Fruit fly (Drosophila melanogaster): ENCODE measurements around the gene CG31909.

CG31909 gene

DNA sequence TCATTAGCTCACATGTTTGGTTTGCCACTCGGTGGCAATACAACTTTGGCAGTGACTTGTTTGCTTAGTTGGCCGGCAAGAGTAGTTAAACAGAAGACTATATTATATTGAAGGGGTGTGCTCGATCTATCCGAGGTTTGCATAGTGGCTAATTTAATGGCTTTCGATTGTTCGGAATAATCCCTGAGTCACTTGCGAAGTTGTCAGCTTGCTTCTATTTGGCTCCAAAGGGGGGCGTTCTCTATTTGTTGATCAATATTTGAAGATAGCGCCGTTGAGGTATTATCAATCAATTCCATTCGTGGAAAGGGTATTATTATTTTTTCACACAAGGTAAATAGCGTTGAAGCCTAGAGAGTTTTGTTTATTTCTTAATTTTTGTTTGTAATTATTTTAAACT, 9.2 kb upstream of the CG31909 start:
- peak; percentile 33 for TF ChIP-seq CG15514 (GFP tag; optimal IDR thresholded peaks at IDR 0.05)
- TF ChIP-seq ap (GFP tag; IDR thresholded peaks at IDR 0.05): no peak
- TF ChIP-seq Spps (tag; optimal IDR thresholded peaks at IDR 0.05): no peak
- TF ChIP-seq eve (GFP tag; optimal IDR thresholded peaks at IDR 0.05): no peak
- TF ChIP-seq NC2α (GFP tag; optimal IDR thresholded peaks at IDR 0.05): no peak
- TF ChIP-seq Med (GFP tag): peak; percentile 74
- peak; percentile 1 for TF ChIP-seq PHDP (tag; optimal IDR thresholded peaks at IDR 0.05)
- peak; percentile 56 for TF ChIP-seq Hmr (GFP tag; optimal IDR thresholded peaks at IDR 0.05)
- peak; percentile 42 for TF ChIP-seq gro (GFP tag; optimal IDR thresholded peaks at IDR 0.05)
- no peak for TF ChIP-seq Mrtf (GFP tag; IDR thresholded peaks at IDR 0.05)
- TF ChIP-seq p53 (GFP tag; optimal IDR thresholded peaks at IDR 0.05): no peak
- TF ChIP-seq sob (GFP tag; IDR thresholded peaks at IDR 0.05): peak; percentile 33; the same call in 1 of the 2 replicates
- TF ChIP-seq CG18619 (GFP tag; optimal IDR thresholded peaks at IDR 0.05): peak; percentile 29
- TF ChIP-seq Fer3 (tag; optimal IDR thresholded peaks at IDR 0.05): peak; percentile 0
- TF ChIP-seq CG2120 (GFP tag; optimal IDR thresholded peaks at IDR 0.05): peak; percentile 42
- peak; percentile 14 for TF ChIP-seq CG10209 (GFP tag; optimal IDR thresholded peaks at IDR 0.05)
- peak; percentile 46 for TF ChIP-seq lab (GFP tag; optimal IDR thresholded peaks at IDR 0.05)
- TF ChIP-seq Mes4 (GFP tag; optimal IDR thresholded peaks at IDR 0.05): no peak
- TF ChIP-seq Dip2 (GFP tag; IDR thresholded peaks at IDR 0.05): no peak
- no peak for TF ChIP-seq CG6175 (GFP tag; IDR thresholded peaks at IDR 0.05)
- no peak for TF ChIP-seq h (optimal IDR thresholded peaks at IDR 0.05)
- TF ChIP-seq lbe (GFP tag; optimal IDR thresholded peaks at IDR 0.05): no peak
- TF ChIP-seq Atf6 (GFP tag; IDR thresholded peaks at IDR 0.05): no peak
- no peak for TF ChIP-seq CG13424 (tag; optimal IDR thresholded peaks at IDR 0.05)
- no peak for TF ChIP-seq CG11247 (GFP tag; IDR thresholded peaks at IDR 0.05)
- TF ChIP-seq Vsx1 (GFP tag; optimal IDR thresholded peaks at IDR 0.05): peak; percentile 24
- TF ChIP-seq CG2678 (tag; optimal IDR thresholded peaks at IDR 0.05): peak; percentile 24
- TF ChIP-seq Fer1 (GFP tag; optimal IDR thresholded peaks at IDR 0.05): no peak
- no peak for TF ChIP-seq CG17385 (GFP tag; optimal IDR thresholded peaks at IDR 0.05)
- peak; percentile 35 for TF ChIP-seq CG18599 (GFP tag; optimal IDR thresholded peaks at IDR 0.05)
- TF ChIP-seq CG15011 (GFP tag; optimal IDR thresholded peaks at IDR 0.05): no peak
- TF ChIP-seq CG3281 (GFP tag; optimal IDR thresholded peaks at IDR 0.05): peak; percentile 41
- no peak for TF ChIP-seq Ravus (GFP tag; IDR thresholded peaks at IDR 0.05)
- TF ChIP-seq Trl (optimal IDR thresholded peaks at IDR 0.05): no peak
- no peak for TF ChIP-seq Trl (GFP tag; optimal IDR thresholded peaks at IDR 0.05)
- TF ChIP-seq Xrp1 (GFP tag; IDR thresholded peaks at IDR 0.05): no peak
- TF ChIP-seq repo (GFP tag; optimal IDR thresholded peaks at IDR 0.05): peak; percentile 3
- no peak for TF ChIP-seq CG10366 (GFP tag; IDR thresholded peaks at IDR 0.05)
- TF ChIP-seq CG5245 (GFP tag; optimal IDR thresholded peaks at IDR 0.05): no peak
- TF ChIP-seq Meics (GFP tag; optimal IDR thresholded peaks at IDR 0.05): peak; percentile 20
- TF ChIP-seq dysf (GFP tag; IDR thresholded peaks at IDR 0.05): 0 out of 3 replicates have a peak, but pooled peaks have one; percentile 24

DNA sequence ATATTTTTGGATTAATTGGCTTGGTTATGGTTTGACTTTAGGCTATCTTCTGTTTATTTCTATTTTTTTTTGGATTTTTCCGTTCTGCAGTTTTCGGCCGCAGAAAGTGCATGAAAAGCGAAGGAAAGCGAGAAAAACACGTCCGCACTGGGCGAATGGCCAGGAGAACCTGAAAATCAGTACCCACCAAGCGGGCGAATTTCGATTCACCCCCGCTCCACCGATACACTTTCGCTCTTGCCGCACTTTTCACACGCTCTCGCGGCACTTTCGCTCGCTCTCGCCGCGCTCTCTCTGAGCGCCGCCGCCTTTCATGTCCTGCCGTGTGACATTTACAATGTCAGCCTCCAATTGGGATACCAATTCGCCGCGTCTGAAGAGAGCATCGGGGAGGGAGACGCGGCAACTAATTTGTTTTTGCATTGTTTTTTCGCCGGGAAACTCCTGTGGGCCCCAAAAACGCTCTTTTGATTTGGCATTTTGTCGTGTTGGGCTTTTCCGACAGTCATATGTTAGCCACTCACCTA, 8.0 kb upstream of the CG31909 start, which contains the start of gene Ndae1:
Gene Ndae1, minus strand, starts transcription at position 51 of the 527 bp plus-strand sequence.
- no peak for TF ChIP-seq C15 (GFP tag; IDR thresholded peaks at IDR 0.05)
- no peak for TF ChIP-seq Optix (GFP tag; IDR thresholded peaks at IDR 0.05)
- peak; percentile 20 for TF ChIP-seq Ets65A (GFP tag)
- TF ChIP-seq HmgD (GFP tag; optimal IDR thresholded peaks at IDR 0.05): no peak
- no peak for TF ChIP-seq CG30020 (tag; optimal IDR thresholded peaks at IDR 0.05)
- TF ChIP-seq croc (GFP tag; conservative IDR thresholded peaks at IDR 0.05): no peak
- TF ChIP-seq mirr (GFP tag; optimal IDR thresholded peaks at IDR 0.05): no peak
- no peak for TF ChIP-seq CG3726 (GFP tag; IDR thresholded peaks at IDR 0.05)
- TF ChIP-seq seq (GFP tag; IDR thresholded peaks at IDR 0.05): 0 out of 2 replicates have a peak, but pooled peaks have one; percentile 40
- no peak for TF ChIP-seq fru (optimal IDR thresholded peaks at IDR 0.05)
- no peak for TF ChIP-seq bcd (GFP tag; optimal IDR thresholded peaks at IDR 0.05)
- TF ChIP-seq ewg (GFP tag; optimal IDR thresholded peaks at IDR 0.05): peak; percentile 22
- no peak for TF ChIP-seq CG1529 (GFP tag; optimal IDR thresholded peaks at IDR 0.05)
- TF ChIP-seq lab (GFP tag; optimal IDR thresholded peaks at IDR 0.05): no peak
- TF ChIP-seq ranshi (GFP tag; IDR thresholded peaks at IDR 0.05): no peak
